Fruit fly (Drosophila melanogaster) whole organism, prepupa: ENCODE data around the gene asf1.
A peak's percentile ranks its signal among the peaks of the same experiment; 100 is the strongest.

Experiments used
- Blimp-1 ChIP-seq: fragments of 200-800 bp; sonication (Bioruptor generic); optimal IDR thresholded peaks from 3 replicates; lab custom pipeline; 2017; ENCODE audit warnings: missing biosample characterization, missing genetic modification characterization, mild to moderate bottlenecking, moderate library complexity, missing genetic modification reagents
- CG11294 ChIP-seq: fragments of 200-800 bp; sonication (Bioruptor generic); IDR thresholded peaks from 2 replicates; pipeline ENCODE4 v1.3.6; 2022; ENCODE audit warnings: missing biosample characterization, missing genetic modification characterization
- CG11762 ChIP-seq: fragments of 200-800 bp; sonication (Bioruptor generic); optimal IDR thresholded peaks from 3 replicates; lab custom pipeline; 2016; ENCODE audit warnings: missing biosample characterization, missing genetic modification characterization; ENCODE audit not compliant: insufficient read depth
- CG11902 ChIP-seq: fragments of 200-800 bp; sonication (Bioruptor generic); optimal IDR thresholded peaks from 3 replicates; lab custom pipeline; 2016; ENCODE audit warnings: missing biosample characterization, missing genetic modification characterization
- CG16779 ChIP-seq: fragments of 200-800 bp; sonication (Bioruptor generic); optimal IDR thresholded peaks from 3 replicates; lab custom pipeline; 2017; ENCODE audit warnings: missing biosample characterization, mild to moderate bottlenecking, missing genetic modification characterization
- CG3032 ChIP-seq: fragments of 200-800 bp; optimal IDR thresholded peaks from 2 replicates; lab custom pipeline; 2019; ENCODE audit warnings: missing biosample characterization, mild to moderate bottlenecking, missing genetic modification characterization, moderate library complexity
- CG32006 ChIP-seq: fragments of 200-800 bp; sonication (Bioruptor generic); optimal IDR thresholded peaks from 3 replicates; lab custom pipeline; 2017; ENCODE audit warnings: missing biosample characterization, mild to moderate bottlenecking, missing genetic modification characterization
- CG3919 ChIP-seq: fragments of 200-800 bp; sonication (Bioruptor generic); optimal IDR thresholded peaks from 3 replicates; lab custom pipeline; 2016; ENCODE audit warnings: missing biosample characterization, missing genetic modification characterization
- CG6276 ChIP-seq: fragments of 200-800 bp; sonication (Bioruptor generic); optimal IDR thresholded peaks from 2 replicates; lab custom pipeline; 2017; ENCODE audit warnings: missing biosample characterization, mild to moderate bottlenecking, missing genetic modification characterization
- CG6792 ChIP-seq: fragments of 200-800 bp; sonication (Bioruptor generic); optimal IDR thresholded peaks from 3 replicates; lab custom pipeline; 2016; ENCODE audit warnings: missing biosample characterization, missing genetic modification characterization
- CG6808 ChIP-seq: fragments of 200-800 bp; sonication (Bioruptor generic); optimal IDR thresholded peaks from 3 replicates; lab custom pipeline; 2017; ENCODE audit warnings: missing biosample characterization, missing genetic modification characterization, mild to moderate bottlenecking, moderate library complexity, missing genetic modification reagents
- CG6854 ChIP-seq: fragments of 200-800 bp; sonication (Bioruptor generic); optimal IDR thresholded peaks from 2 replicates; lab custom pipeline; 2017; ENCODE audit warnings: missing biosample characterization, mild to moderate bottlenecking, missing genetic modification characterization
- CG7368 ChIP-seq: fragments of 200-800 bp; sonication (Bioruptor generic); optimal IDR thresholded peaks from 3 replicates; lab custom pipeline; 2016; ENCODE audit warnings: missing biosample characterization, missing genetic modification characterization
- CG8319 ChIP-seq: fragments of 200-800 bp; sonication (Bioruptor generic); optimal IDR thresholded peaks from 3 replicates; lab custom pipeline; 2016; ENCODE audit warnings: missing biosample characterization, missing genetic modification characterization
- CG8632 ChIP-seq: fragments of 200-800 bp; sonication (Bioruptor generic); optimal IDR thresholded peaks from 3 replicates; lab custom pipeline; 2016; ENCODE audit warnings: missing biosample characterization, missing genetic modification characterization
- CG9139 ChIP-seq: fragments of 200-800 bp; sonication (Bioruptor generic); optimal IDR thresholded peaks from 3 replicates; lab custom pipeline; 2017; ENCODE audit warnings: missing biosample characterization, mild to moderate bottlenecking, missing genetic modification characterization
- Eip78C ChIP-seq: fragments of 200-800 bp; sonication (Bioruptor generic); peaks from one replicate; lab custom pipeline; 2016; ENCODE audit warnings: missing biosample characterization, missing genetic modification characterization
- Eip93F ChIP-seq: fragments of 200-800 bp; sonication (Bioruptor generic); optimal IDR thresholded peaks from 2 replicates; lab custom pipeline; 2016; ENCODE audit warnings: missing biosample characterization, mild to moderate bottlenecking, missing genetic modification characterization
- Gug ChIP-seq: fragments of 200-800 bp; sonication (Bioruptor generic); IDR thresholded peaks from 2 replicates; pipeline ENCODE4 v1.3.6; 2022; ENCODE audit warnings: missing biosample characterization, missing genetic modification characterization
- Hr38 ChIP-seq: sonication (Bioruptor generic); optimal IDR thresholded peaks from 2 replicates; lab custom pipeline; 2016; ENCODE audit warnings: missing biosample characterization, missing genetic modification characterization
- Hr4 ChIP-seq: fragments of 200-800 bp; sonication (Bioruptor generic); optimal IDR thresholded peaks from 3 replicates; lab custom pipeline; 2016; ENCODE audit warnings: missing biosample characterization, missing genetic modification characterization
- Lpt ChIP-seq: fragments of 200-800 bp; sonication (Bioruptor generic); optimal IDR thresholded peaks from 3 replicates; lab custom pipeline; 2016; ENCODE audit warnings: missing biosample characterization, missing genetic modification characterization
- OdsH ChIP-seq: fragments of 200-800 bp; sonication (Bioruptor generic); optimal IDR thresholded peaks from 3 replicates; lab custom pipeline; 2016; ENCODE audit warnings: missing biosample characterization, missing genetic modification characterization
- Smox ChIP-seq: fragments of 200-800 bp; sonication (Bioruptor generic); optimal IDR thresholded peaks from 3 replicates; lab custom pipeline; 2016; ENCODE audit warnings: missing biosample characterization, missing genetic modification characterization
- Sox14 ChIP-seq: fragments of 200-800 bp; sonication (Bioruptor generic); optimal IDR thresholded peaks from 3 replicates; lab custom pipeline; 2016; ENCODE audit warnings: missing biosample characterization, missing genetic modification characterization
- Sox15 ChIP-seq: fragments of 200-800 bp; sonication (Bioruptor generic); optimal IDR thresholded peaks from 3 replicates; lab custom pipeline; 2016; ENCODE audit warnings: missing biosample characterization, missing genetic modification characterization
- achi ChIP-seq: fragments of 200-800 bp; sonication (Bioruptor generic); optimal IDR thresholded peaks from 3 replicates; lab custom pipeline; 2016; ENCODE audit warnings: missing biosample characterization, missing genetic modification characterization
- cyc ChIP-seq: fragments of 200-800 bp; sonication (Bioruptor generic); optimal IDR thresholded peaks from 3 replicates; lab custom pipeline; 2016; ENCODE audit warnings: missing biosample characterization, missing genetic modification characterization
- dac ChIP-seq: fragments of 200-800 bp; sonication (Bioruptor generic); optimal IDR thresholded peaks from 2 replicates; lab custom pipeline; 2017; ENCODE audit warnings: missing biosample characterization, mild to moderate bottlenecking, missing genetic modification characterization
- eg ChIP-seq: fragments of 200-800 bp; sonication (Bioruptor generic); IDR thresholded peaks from 3 replicates; pipeline ENCODE4 v1.3.6; 2022; ENCODE audit warnings: missing biosample characterization, missing genetic modification characterization
- fd59A ChIP-seq: fragments of 200-800 bp; sonication (Bioruptor generic); optimal IDR thresholded peaks from 2 replicates; lab custom pipeline; 2017; ENCODE audit warnings: missing biosample characterization, mild to moderate bottlenecking, missing genetic modification characterization, missing genetic modification reagents
- lz ChIP-seq: fragments of 200-800 bp; sonication (Bioruptor generic); optimal IDR thresholded peaks from 3 replicates; lab custom pipeline; 2016; ENCODE audit warnings: missing biosample characterization, missing genetic modification characterization
- net ChIP-seq: fragments of 200-800 bp; sonication (Bioruptor generic); optimal IDR thresholded peaks from 3 replicates; lab custom pipeline; 2016; ENCODE audit warnings: missing biosample characterization, missing genetic modification characterization
- pdm3 ChIP-seq: fragments of 200-800 bp; sonication (Bioruptor generic); optimal IDR thresholded peaks from 3 replicates; lab custom pipeline; 2016; ENCODE audit warnings: missing biosample characterization, missing genetic modification characterization
- salr ChIP-seq, 2 experiments: fragments of 200-800 bp; sonication (Bioruptor generic); optimal IDR thresholded peaks; 3 replicates each; lab custom pipeline; 2016 to 2018; ENCODE audit warnings: missing biosample characterization in 2 of 2, missing genetic modification characterization in 2 of 2, mild to moderate bottlenecking in 1 of 2
- spab ChIP-seq: fragments of 200-800 bp; sonication (Bioruptor generic); optimal IDR thresholded peaks from 2 replicates; lab custom pipeline; 2017; ENCODE audit warnings: missing biosample characterization, mild to moderate bottlenecking, missing genetic modification characterization, missing genetic modification reagents
- ss ChIP-seq, 2 experiments: fragments of 200-800 bp; sonication (Bioruptor generic); optimal IDR thresholded peaks; 2 replicates in 1 of 2; 3 replicates in 1 of 2; lab custom pipeline; 2017 to 2018; ENCODE audit warnings: mild to moderate bottlenecking in 2 of 2, missing biosample characterization in 2 of 2, missing genetic modification characterization in 2 of 2, moderate library complexity in 1 of 2
- svp ChIP-seq: fragments of 200-800 bp; sonication (Bioruptor generic); peaks from one replicate; lab custom pipeline; 2016; ENCODE audit warnings: missing biosample characterization, missing genetic modification characterization
- topi ChIP-seq: fragments of 200-800 bp; sonication (Bioruptor generic); optimal IDR thresholded peaks from 3 replicates; lab custom pipeline; 2016; ENCODE audit warnings: missing biosample characterization, missing genetic modification characterization
- vri ChIP-seq: fragments of 200-800 bp; sonication (Bioruptor generic); optimal IDR thresholded peaks from 3 replicates; lab custom pipeline; 2016; ENCODE audit warnings: missing biosample characterization, mild to moderate bottlenecking, missing genetic modification characterization

asf1 gene

DNA sequence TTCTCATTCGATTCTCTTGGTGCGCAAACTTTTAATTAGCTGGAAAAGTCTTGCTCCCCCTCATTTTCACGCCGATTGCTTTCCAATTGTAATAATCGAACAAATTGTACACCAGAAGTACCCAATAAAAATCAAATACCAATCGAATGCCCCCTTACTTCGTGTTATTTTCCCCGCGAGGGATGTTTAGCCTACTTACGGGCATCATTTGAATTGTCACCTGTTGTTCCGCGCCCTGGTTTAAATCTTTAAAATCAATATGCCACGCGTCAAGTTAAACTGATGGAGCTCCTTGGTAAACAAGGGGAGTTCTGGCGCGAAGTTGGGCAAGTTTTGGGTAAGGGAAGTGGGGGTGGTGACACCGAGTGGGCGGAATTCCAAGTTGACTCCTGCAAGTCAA lies 27.6 kb downstream of the asf1 start:
- TF ChIP-seq CG11762 (GFP tag; lab: Kevin White, UChicago) (no peak), OdsH (no peak), Gug (GFP tag; lab: Robert Waterston, UW) (no peak), CG3919 (GFP tag; lab: Kevin White, UChicago) (no peak), CG6854 (GFP tag; lab: Kevin White, UChicago) (no peak), CG16779 (tag; lab: Kevin White, UChicago) (no peak), CG8319 (GFP tag; lab: Kevin White, UChicago) (no peak), Sox15 (no peak), Lpt (GFP tag; lab: Kevin White, UChicago) (no peak), CG3032 (tag; lab: Kevin White, UChicago) (no peak)

DNA sequence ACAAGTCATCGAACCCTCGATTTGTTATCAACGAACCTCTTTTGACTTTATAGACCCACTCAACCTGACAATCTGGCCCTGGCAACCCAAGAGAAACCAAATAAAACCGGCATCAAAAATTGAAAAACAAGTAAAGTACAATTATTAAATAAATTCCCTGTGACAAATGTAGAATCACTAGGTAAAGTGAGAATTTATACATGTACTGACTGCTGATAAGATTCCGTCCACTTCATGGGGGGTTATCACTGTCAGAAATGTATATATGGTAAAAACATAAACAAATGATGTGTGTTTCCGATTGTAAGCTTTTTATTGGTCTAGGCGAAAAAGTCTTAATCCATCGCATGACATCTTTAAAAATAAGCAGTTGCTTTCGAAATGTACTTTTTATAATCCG lies 30.0 kb downstream of the asf1 start:
- TF ChIP-seq Eip93F (GFP tag; lab: Kevin White, UChicago) (peak; percentile 20), vri (GFP tag; lab: Kevin White, UChicago) (peak; percentile 73), Sox15 (no peak), svp (GFP tag; lab: Kevin White, UChicago) (peak; percentile 92)

DNA sequence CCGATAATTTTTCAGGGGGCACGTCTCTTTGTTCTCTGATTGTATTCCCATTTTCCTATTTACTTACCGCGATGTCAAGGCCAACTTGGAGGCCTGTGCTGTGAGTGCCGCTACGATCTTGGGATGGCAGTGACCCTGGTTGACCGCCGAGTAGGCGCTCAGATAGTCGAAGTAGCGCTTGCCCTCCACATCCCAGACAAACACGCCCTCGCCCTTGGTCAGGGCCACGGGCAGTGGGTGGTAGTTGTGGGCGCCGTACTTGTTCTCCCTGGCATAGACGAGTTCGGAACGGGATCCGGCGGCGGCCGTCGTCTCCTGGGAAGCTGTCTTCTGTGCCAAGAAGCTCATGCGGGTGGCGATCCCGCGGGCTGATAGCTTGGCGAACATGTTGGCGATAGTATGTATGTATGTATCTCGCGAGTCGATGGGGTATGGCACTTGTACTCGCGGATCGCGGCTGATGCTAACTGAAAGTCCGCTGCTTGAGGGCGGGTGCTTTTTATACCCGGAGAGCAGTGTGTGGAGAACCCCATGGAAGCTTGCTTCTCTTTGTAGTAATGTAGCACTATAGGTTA lies 30.8 kb downstream of the asf1 start, which contains the start of gene Oat:
Gene Oat, minus strand, starts transcription at position 478 of the 575 bp plus-strand sequence.
- TF ChIP-seq CG11294 (GFP tag; lab: Robert Waterston, UW) (no peak), OdsH (no peak), ss (GFP tag; optimal IDR thresholded peaks at IDR 0.05; lab: Kevin White, UChicago) (no peak), Sox14 (GFP tag; lab: Kevin White, UChicago) (no peak), CG16779 (tag; lab: Kevin White, UChicago) (no peak), CG32006 (GFP tag; lab: Kevin White, UChicago) (no peak), pdm3 (no peak), Eip93F (GFP tag; lab: Kevin White, UChicago) (peak; percentile 17), Sox15 (no peak), dac (GFP tag; lab: Kevin White, UChicago) (no peak), CG6276 (GFP tag; lab: Kevin White, UChicago) (no peak), net (no peak), CG3032 (tag; lab: Kevin White, UChicago) (no peak), svp (GFP tag; lab: Kevin White, UChicago) (peak; percentile 91)
- TF ChIP-seq, all 60 proteins: peak for 2

DNA sequence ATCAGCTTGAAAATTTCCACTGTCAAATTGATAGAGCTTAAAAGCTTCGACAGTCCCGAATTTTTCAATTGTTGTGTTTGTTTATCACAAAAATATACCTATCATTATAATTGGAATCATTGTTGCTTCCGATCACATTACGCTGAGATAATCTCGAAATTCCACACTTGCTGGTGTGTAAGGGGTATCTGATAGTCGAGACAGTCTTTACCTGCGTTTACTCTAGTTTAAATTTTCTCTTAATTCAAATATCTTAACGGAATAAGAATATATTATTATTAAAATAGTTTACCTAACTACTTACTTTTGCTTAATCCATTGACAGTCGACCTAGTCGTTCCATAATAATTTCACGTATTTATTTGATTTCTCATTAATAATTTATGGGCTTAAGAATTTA lies 31.4 kb downstream of the asf1 start:
- TF ChIP-seq Eip78C (GFP tag; lab: Kevin White, UChicago) (peak; percentile 30), spab (GFP tag; lab: Kevin White, UChicago) (no peak)
- TF ChIP-seq, all 60 proteins: peak for 1

DNA sequence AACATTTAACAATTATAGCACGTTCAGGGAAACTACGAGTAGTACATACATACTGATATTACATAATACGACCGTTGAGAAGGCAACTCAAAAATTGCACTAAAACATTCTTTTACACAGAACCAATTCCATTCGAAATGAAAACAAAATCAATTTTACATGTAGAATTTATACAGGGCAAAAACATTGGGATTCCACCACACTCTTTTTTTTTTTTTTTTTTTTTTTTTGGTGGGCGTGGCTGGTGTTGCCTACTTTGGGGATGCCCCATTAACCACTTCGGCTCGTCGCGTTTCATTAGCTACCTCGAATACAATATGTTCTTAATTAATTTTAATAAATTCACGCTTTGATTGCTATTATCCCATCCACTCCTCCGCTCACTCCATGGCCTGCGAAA lies 31.9 kb downstream of the asf1 start:
- TF ChIP-seq cyc = no peak
- TF ChIP-seq achi (GFP tag; lab: Kevin White, UChicago) = no peak
- peak; percentile 36 for TF ChIP-seq CG3919 (GFP tag; lab: Kevin White, UChicago)
- no peak for TF ChIP-seq Sox15
- TF ChIP-seq lz (GFP tag; lab: Kevin White, UChicago) = peak; percentile 3
- TF ChIP-seq CG11294 (GFP tag; lab: Robert Waterston, UW) = no peak; the same call in 1 of the 2 replicates
- TF ChIP-seq CG7368 (GFP tag; lab: Kevin White, UChicago) = peak; percentile 29
- TF ChIP-seq CG3032 (tag; lab: Kevin White, UChicago) = peak; percentile 58
- peak; percentile 72 for TF ChIP-seq CG9139
- TF ChIP-seq salr (GFP tag; optimal IDR thresholded peaks at IDR 0.05; lab: Kevin White, UChicago) = peak; percentile 38 to 56
- TF ChIP-seq CG8632 = peak; percentile 26
- no peak for TF ChIP-seq Hr4
- no peak for TF ChIP-seq Hr38 (GFP tag; lab: Kevin White, UChicago)
- TF ChIP-seq CG8319 (GFP tag; lab: Kevin White, UChicago) = peak; percentile 26
- TF ChIP-seq CG6276 (GFP tag; lab: Kevin White, UChicago) = no peak
- TF ChIP-seq CG6808 (GFP tag; lab: Kevin White, UChicago) = peak; percentile 58
- peak; percentile 35 for TF ChIP-seq OdsH
- TF ChIP-seq CG16779 (tag; lab: Kevin White, UChicago) = peak; percentile 28
- peak; percentile 44 for TF ChIP-seq fd59A
- TF ChIP-seq CG32006 (GFP tag; lab: Kevin White, UChicago) = no peak
- peak; percentile 19 for TF ChIP-seq Smox (GFP tag; lab: Kevin White, UChicago)
- peak; percentile 93 for TF ChIP-seq eg
- TF ChIP-seq Blimp-1 = peak; percentile 21
- TF ChIP-seq CG11902 (GFP tag; lab: Kevin White, UChicago) = no peak
- peak; percentile 50 for TF ChIP-seq topi
- no peak for TF ChIP-seq Sox14 (GFP tag; lab: Kevin White, UChicago)
- peak; percentile 28 for TF ChIP-seq CG6792 (GFP tag; lab: Kevin White, UChicago)
- TF ChIP-seq ss (GFP tag; optimal IDR thresholded peaks at IDR 0.05; lab: Kevin White, UChicago) = peak; percentile 34 to 63
- no peak for TF ChIP-seq Lpt (GFP tag; lab: Kevin White, UChicago)
- peak; percentile 77 for TF ChIP-seq net
